Worm (Caenorhabditis elegans) whole organism, mixed stage, embryonic: Measurements from ENCODE around the gene F16G10.6.

Experiments used
- M03D4.4 ChIP-seq: sonication (generic microtip); optimal IDR thresholded peaks from 2 replicates; lab custom pipeline; 2017; ENCODE audit warnings: mild to moderate bottlenecking, missing genetic modification characterization, missing compliant biosample characterization
- blmp-1 ChIP-seq: fragments of 150-350 bp; optimal IDR thresholded peaks from 2 replicates; lab custom pipeline; 2014; ENCODE audit warnings: missing biosample characterization, missing genetic modification characterization
- ces-1 ChIP-seq: fragments of 150-350 bp; optimal IDR thresholded peaks from 2 replicates; lab custom pipeline; 2014; ENCODE audit warnings: missing biosample characterization, missing genetic modification reagents, missing genetic modification characterization
- elt-1 ChIP-seq: sonication (generic microtip); optimal IDR thresholded peaks from 2 replicates; lab custom pipeline; 2017; ENCODE audit warnings: missing genetic modification characterization, mild to moderate bottlenecking, missing compliant biosample characterization, antibody characterized with exemption, moderate library complexity, borderline replicate concordance; ENCODE audit not compliant: insufficient read depth
- lin-32 ChIP-seq: fragments of 200-800 bp; sonication (Bioruptor generic); optimal IDR thresholded peaks from 2 replicates; lab custom pipeline; 2018; ENCODE audit warnings: mild to moderate bottlenecking, missing genetic modification characterization, missing compliant biosample characterization
- mab-5 ChIP-seq: fragments of 150-350 bp; optimal IDR thresholded peaks from 2 replicates; lab custom pipeline; 2014; ENCODE audit warnings: missing biosample characterization, missing genetic modification characterization
- nhr-237 ChIP-seq: fragments of 150-350 bp; optimal IDR thresholded peaks from 2 replicates; lab custom pipeline; 2014; ENCODE audit warnings: missing biosample characterization, missing genetic modification characterization
- nhr-28 ChIP-seq: fragments of 150-350 bp; optimal IDR thresholded peaks from 2 replicates; lab custom pipeline; 2014; ENCODE audit warnings: missing biosample characterization, missing genetic modification characterization
- snpc-4 ChIP-seq: fragments of 150-350 bp; optimal IDR thresholded peaks from 2 replicates; lab custom pipeline; 2014; ENCODE audit warnings: missing biosample characterization, missing genetic modification characterization
- unc-120 ChIP-seq: sonication (generic microtip); optimal IDR thresholded peaks from 2 replicates; lab custom pipeline; 2017; ENCODE audit warnings: missing genetic modification characterization, missing compliant biosample characterization; ENCODE audit not compliant: poor library complexity, severe bottlenecking
- unc-39 ChIP-seq: fragments of 150-350 bp; optimal IDR thresholded peaks from 2 replicates; lab custom pipeline; 2014; ENCODE audit warnings: missing biosample characterization, missing genetic modification characterization
- ztf-11 ChIP-seq: fragments of 150-350 bp; optimal IDR thresholded peaks from 2 replicates; lab custom pipeline; 2014; ENCODE audit warnings: missing biosample characterization, missing genetic modification characterization

DNA sequence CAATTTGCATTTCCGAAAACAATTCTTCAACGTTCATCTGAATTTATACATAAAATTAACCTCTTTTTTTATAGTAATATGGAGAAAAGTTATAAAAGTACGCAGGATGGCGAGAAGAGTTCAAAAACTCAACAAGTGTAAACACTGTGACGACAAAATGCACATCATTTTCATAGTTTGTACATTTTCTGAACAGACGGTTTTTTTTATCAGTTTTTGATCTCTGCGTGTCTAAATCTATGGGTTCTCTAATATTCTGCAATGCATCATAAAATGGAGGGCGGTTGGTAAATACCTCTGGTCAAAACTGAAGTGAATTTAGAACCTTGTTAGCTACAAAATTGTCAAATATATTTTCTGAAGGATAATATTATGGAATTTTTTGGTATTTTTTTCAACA is 37.8 kb upstream of the F16G10.6 start, which contains the start of gene fbxa-4:
- TF ChIP-seq ces-1 (GFP tag; lab: Kevin White, UChicago) (no peak), blmp-1 (tag; lab: Kevin White, UChicago) (no peak), unc-39 (tag; lab: Kevin White, UChicago) (no peak), mab-5 (tag; lab: Kevin White, UChicago) (no peak), ztf-11 (tag; lab: Kevin White, UChicago) (no peak), snpc-4 (no peak), nhr-237 (no peak), lin-32 (no peak), unc-120 (tag; lab: Kevin White, UChicago) (no peak), elt-1 (tag; lab: Kevin White, UChicago) (no peak), M03D4.4 (no peak), nhr-28 (tag; lab: Kevin White, UChicago) (no peak)
